Fruit fly (Drosophila melanogaster) whole organism, embryonic: ENCODE measurements around the gene Kr-h1.

Experiments used
- Bgb ChIP-seq: fragments of 200-800 bp; sonication (Bioruptor generic); IDR thresholded peaks from 2 replicates; pipeline ENCODE4 v1.3.6; 2022; ENCODE audit warnings: missing biosample characterization, missing genetic modification characterization; ENCODE audit not compliant: partially characterized antibody
- CG10267 ChIP-seq: fragments of 200-800 bp; sonication (Bioruptor generic); optimal IDR thresholded peaks from 2 replicates; lab custom pipeline; 2018; ENCODE audit warnings: missing biosample characterization, mild to moderate bottlenecking, missing genetic modification characterization, moderate library complexity
- CG12104 ChIP-seq: fragments of 200-800 bp; sonication (Bioruptor generic); optimal IDR thresholded peaks from 3 replicates; lab custom pipeline; 2016; ENCODE audit warnings: missing biosample characterization, missing genetic modification characterization
- CG12659 ChIP-seq: fragments of 200-800 bp; sonication (Bioruptor generic); optimal IDR thresholded peaks from 3 replicates; lab custom pipeline; 2017; ENCODE audit warnings: mild to moderate bottlenecking, missing biosample characterization, missing genetic modification reagents, missing genetic modification characterization
- CG13624 ChIP-seq: fragments of 200-800 bp; sonication (Bioruptor generic); optimal IDR thresholded peaks from 2 replicates; lab custom pipeline; 2016; ENCODE audit warnings: missing biosample characterization, missing genetic modification characterization
- CG13894 ChIP-seq: fragments of 200-800 bp; sonication (Bioruptor generic); optimal IDR thresholded peaks from 3 replicates; lab custom pipeline; 2018; ENCODE audit warnings: missing biosample characterization, mild to moderate bottlenecking, missing genetic modification characterization, moderate library complexity
- CG14710 ChIP-seq: fragments of 200-800 bp; sonication (Bioruptor generic); optimal IDR thresholded peaks from 3 replicates; lab custom pipeline; 2019; ENCODE audit warnings: missing biosample characterization, mild to moderate bottlenecking, missing genetic modification characterization, moderate library complexity
- CG14860 ChIP-seq: fragments of 200-800 bp; sonication (Bioruptor generic); IDR thresholded peaks from 3 replicates; pipeline ENCODE4 v1.3.6; 2022; ENCODE audit warnings: missing biosample characterization, missing genetic modification characterization; ENCODE audit not compliant: partially characterized antibody
- CG16815 ChIP-seq: fragments of 200-800 bp; sonication (Bioruptor generic); optimal IDR thresholded peaks from 3 replicates; lab custom pipeline; 2017; ENCODE audit warnings: missing biosample characterization, mild to moderate bottlenecking, missing genetic modification characterization
- CG17359 ChIP-seq: fragments of 200-800 bp; sonication (Bioruptor generic); optimal IDR thresholded peaks from 3 replicates; lab custom pipeline; 2018; ENCODE audit warnings: missing biosample characterization, mild to moderate bottlenecking, missing genetic modification characterization, moderate library complexity
- CG18262 ChIP-seq: fragments of 200-800 bp; optimal IDR thresholded peaks from 3 replicates; lab custom pipeline; 2019; ENCODE audit warnings: missing biosample characterization, mild to moderate bottlenecking, missing genetic modification characterization, moderate library complexity
- CG18599 ChIP-seq: fragments of 200-800 bp; sonication (Bioruptor generic); optimal IDR thresholded peaks from 3 replicates; lab custom pipeline; 2017; ENCODE audit warnings: missing biosample characterization, missing genetic modification characterization, mild to moderate bottlenecking, moderate library complexity, missing genetic modification reagents
- CG2116 ChIP-seq: fragments of 200-800 bp; sonication (Bioruptor generic); optimal IDR thresholded peaks from 3 replicates; lab custom pipeline; 2018; ENCODE audit warnings: missing biosample characterization, mild to moderate bottlenecking, missing genetic modification characterization
- CG31441 ChIP-seq: fragments of 200-800 bp; sonication (Bioruptor generic); IDR thresholded peaks from 2 replicates; pipeline ENCODE4 v1.3.6; 2022; ENCODE audit warnings: missing biosample characterization, missing genetic modification characterization
- CG34376 ChIP-seq: fragments of 200-800 bp; sonication (Bioruptor generic); optimal IDR thresholded peaks from 2 replicates; lab custom pipeline; 2018; ENCODE audit warnings: missing biosample characterization, mild to moderate bottlenecking, missing genetic modification characterization
- CG6683 ChIP-seq: fragments of 200-800 bp; sonication (Bioruptor generic); optimal IDR thresholded peaks from 2 replicates; lab custom pipeline; 2017; ENCODE audit warnings: missing biosample characterization, mild to moderate bottlenecking, missing genetic modification characterization, missing genetic modification reagents
- CG6765 ChIP-seq: fragments of 200-800 bp; sonication (Bioruptor generic); optimal IDR thresholded peaks from 3 replicates; lab custom pipeline; 2017; ENCODE audit warnings: missing biosample characterization, mild to moderate bottlenecking, missing genetic modification characterization
- CG8944 ChIP-seq: fragments of 200-800 bp; sonication (Bioruptor generic); optimal IDR thresholded peaks from 3 replicates; lab custom pipeline; 2016; ENCODE audit warnings: missing biosample characterization, missing genetic modification characterization
- CG9797 ChIP-seq: fragments of 200-800 bp; sonication (Bioruptor generic); optimal IDR thresholded peaks from 3 replicates; lab custom pipeline; 2018; ENCODE audit warnings: missing biosample characterization, mild to moderate bottlenecking, missing genetic modification characterization
- Dad ChIP-seq: fragments of 200-800 bp; sonication (Bioruptor generic); optimal IDR thresholded peaks from 3 replicates; lab custom pipeline; 2016; ENCODE audit warnings: missing biosample characterization, missing genetic modification characterization
- Dbx ChIP-seq: fragments of 200-800 bp; sonication (Bioruptor generic); IDR thresholded peaks from 3 replicates; pipeline ENCODE4 v1.3.6; 2022; ENCODE audit warnings: missing biosample characterization, missing genetic modification characterization
- Dll ChIP-seq: fragments of 200-800 bp; sonication (Bioruptor generic); IDR thresholded peaks from 4 replicates; pipeline ENCODE4 v1.3.6; 2022; ENCODE audit warnings: missing biosample characterization, missing genetic modification characterization; ENCODE audit not compliant: partially characterized antibody
- Fer1 ChIP-seq: fragments of 200-800 bp; sonication (Bioruptor generic); optimal IDR thresholded peaks from 2 replicates; lab custom pipeline; 2017; ENCODE audit warnings: missing biosample characterization, mild to moderate bottlenecking, missing genetic modification characterization
- GATAe ChIP-seq: fragments of 200-800 bp; sonication (Bioruptor generic); conservative IDR thresholded peaks from 2 replicates; pipeline ENCODE4 v1.3.6; 2022; ENCODE audit warnings: missing biosample characterization, missing genetic modification characterization
- Gsc ChIP-seq: fragments of 200-800 bp; sonication (Bioruptor generic); IDR thresholded peaks from 2 replicates; pipeline ENCODE4 v1.3.6; 2022; ENCODE audit warnings: missing biosample characterization, missing genetic modification characterization
- H15 ChIP-seq: fragments of 200-800 bp; sonication (Bioruptor generic); IDR thresholded peaks from 3 replicates; pipeline ENCODE4 v1.3.6; 2022; ENCODE audit warnings: missing biosample characterization, missing genetic modification characterization
- HLH3B ChIP-seq: fragments of 200-800 bp; sonication (Bioruptor generic); IDR thresholded peaks from 2 replicates; pipeline ENCODE4 v1.3.6; 2022; ENCODE audit warnings: missing biosample characterization, missing genetic modification characterization
- Hmr ChIP-seq: fragments of 200-800 bp; sonication (Bioruptor generic); optimal IDR thresholded peaks from 3 replicates; lab custom pipeline; 2017; ENCODE audit warnings: mild to moderate bottlenecking, missing biosample characterization, missing genetic modification reagents, missing genetic modification characterization
- Hr51 ChIP-seq, 2 experiments: fragments of 200-800 bp; sonication (Bioruptor generic); optimal IDR thresholded peaks; 2 replicates in 1 of 2; 3 replicates in 1 of 2; lab custom pipeline; 2016 to 2018; ENCODE audit warnings: missing biosample characterization in 2 of 2, missing genetic modification characterization in 2 of 2, mild to moderate bottlenecking in 1 of 2, moderate library complexity in 1 of 2
- MESR4 ChIP-seq: fragments of 200-800 bp; sonication (Bioruptor generic); optimal IDR thresholded peaks from 2 replicates; lab custom pipeline; 2018; ENCODE audit warnings: missing biosample characterization, mild to moderate bottlenecking, missing genetic modification characterization, moderate library complexity
- Mad ChIP-seq: fragments of 200-800 bp; sonication (Bioruptor generic); optimal IDR thresholded peaks from 2 replicates; lab custom pipeline; 2016; ENCODE audit warnings: missing biosample characterization, missing genetic modification characterization
- Scr ChIP-seq: fragments of 200-800 bp; sonication (Bioruptor generic); IDR thresholded peaks from 2 replicates; pipeline ENCODE4 v1.3.6; 2022; ENCODE audit warnings: missing biosample characterization, missing genetic modification characterization; ENCODE audit not compliant: partially characterized antibody
- Sin3A ChIP-seq: fragments of >200 bp; optimal IDR thresholded peaks from 2 replicates; lab custom pipeline; 2018
- amos ChIP-seq: fragments of 200-800 bp; sonication (Bioruptor generic); IDR thresholded peaks from 2 replicates; pipeline ENCODE4 v1.3.6; 2022; ENCODE audit warnings: missing biosample characterization, missing genetic modification characterization; ENCODE audit not compliant: partially characterized antibody
- cas ChIP-seq: fragments of 200-800 bp; sonication (Bioruptor generic); IDR thresholded peaks from 2 replicates; pipeline ENCODE4 v1.3.6; 2022; ENCODE audit warnings: missing biosample characterization, missing genetic modification characterization
- dm ChIP-seq: fragments of 200-800 bp; sonication (Bioruptor generic); optimal IDR thresholded peaks from 3 replicates; lab custom pipeline; 2016; ENCODE audit warnings: missing biosample characterization, missing genetic modification characterization
- emc ChIP-seq: fragments of 200-800 bp; sonication (Bioruptor generic); optimal IDR thresholded peaks from 2 replicates; lab custom pipeline; 2016; ENCODE audit warnings: missing biosample characterization, missing genetic modification characterization
- fd102C ChIP-seq: fragments of 200-800 bp; sonication (Bioruptor generic); optimal IDR thresholded peaks from 2 replicates; lab custom pipeline; 2018; ENCODE audit warnings: missing biosample characterization, mild to moderate bottlenecking, missing genetic modification characterization, moderate library complexity
- gfzf ChIP-seq: fragments of 200-800 bp; sonication (Bioruptor generic); optimal IDR thresholded peaks from 2 replicates; lab custom pipeline; 2016; ENCODE audit warnings: missing biosample characterization, mild to moderate bottlenecking, missing genetic modification characterization, moderate library complexity
- h ChIP-seq: fragments of >200 bp; optimal IDR thresholded peaks from 2 replicates; lab custom pipeline; 2017
- inv ChIP-seq: fragments of 200-800 bp; sonication (Bioruptor generic); IDR thresholded peaks from 2 replicates; pipeline ENCODE4 v1.3.6; 2022; ENCODE audit warnings: missing biosample characterization, missing genetic modification characterization; ENCODE audit not compliant: partially characterized antibody
- lbe ChIP-seq: fragments of 200-800 bp; sonication (Bioruptor generic); optimal IDR thresholded peaks from 2 replicates; lab custom pipeline; 2016; ENCODE audit warnings: missing biosample characterization, mild to moderate bottlenecking, missing genetic modification characterization
- mld ChIP-seq: fragments of 200-800 bp; sonication (Bioruptor generic); IDR thresholded peaks from 3 replicates; pipeline ENCODE4 v1.3.6; 2022; ENCODE audit warnings: missing biosample characterization, missing genetic modification characterization; ENCODE audit not compliant: partially characterized antibody
- org-1 ChIP-seq: fragments of 200-800 bp; sonication (Bioruptor generic); optimal IDR thresholded peaks from 2 replicates; lab custom pipeline; 2017; ENCODE audit warnings: missing biosample characterization, missing genetic modification characterization
- phol ChIP-seq: fragments of 200-800 bp; sonication (Bioruptor generic); optimal IDR thresholded peaks from 3 replicates; lab custom pipeline; 2018; ENCODE audit warnings: missing biosample characterization, mild to moderate bottlenecking, missing genetic modification characterization, moderate library complexity
- pum ChIP-seq: fragments of 200-800 bp; sonication (Bioruptor generic); optimal IDR thresholded peaks from 2 replicates; lab custom pipeline; 2016; ENCODE audit warnings: missing biosample characterization, missing genetic modification characterization
- pzg ChIP-seq: fragments of 200-800 bp; sonication (Bioruptor generic); optimal IDR thresholded peaks from 3 replicates; lab custom pipeline; 2018; ENCODE audit warnings: missing biosample characterization, mild to moderate bottlenecking, missing genetic modification characterization, moderate library complexity
- tx ChIP-seq: fragments of 200-800 bp; sonication (Bioruptor generic); optimal IDR thresholded peaks from 2 replicates; lab custom pipeline; 2016; ENCODE audit warnings: missing biosample characterization, missing genetic modification characterization
- zen2 ChIP-seq: fragments of 200-800 bp; sonication (Bioruptor generic); IDR thresholded peaks from 3 replicates; pipeline ENCODE4 v1.3.6; 2022; ENCODE audit warnings: missing biosample characterization, missing genetic modification characterization; ENCODE audit not compliant: partially characterized antibody

The Kr-h1 gene

dm6 chr2L:6068544-6069251 lies 13.7 kb upstream of the Kr-h1 start, which contains the start of the genes CG9150 and Pfdn1:
TSS of gene CG9150 (minus strand) at chr2L:6068594.
TSS of gene Pfdn1 (plus strand) at chr2L:6069079.
- TF ChIP-seq CG6683 (GFP tag; lab: Kevin White, UChicago) = no peak
- peak; percentile 45 for TF ChIP-seq CG14710 (tag; lab: Kevin White, UChicago)
- peak; percentile 89 for TF ChIP-seq Dll (GFP tag; lab: Robert Waterston, UW)
- TF ChIP-seq org-1 (GFP tag; lab: Kevin White, UChicago) = no peak
- no peak for TF ChIP-seq Dad (GFP tag; lab: Kevin White, UChicago)
- TF ChIP-seq pum (GFP tag; lab: Kevin White, UChicago) = no peak
- no peak for TF ChIP-seq CG8944
- peak; percentile 92 for TF ChIP-seq amos (GFP tag; lab: Robert Waterston, UW)
- no peak for TF ChIP-seq fd102C (GFP tag; lab: Kevin White, UChicago)
- TF ChIP-seq GATAe (GFP tag; lab: Robert Waterston, UW) = no peak
- no peak for TF ChIP-seq cas (GFP tag; lab: Robert Waterston, UW)
- TF ChIP-seq CG18599 (GFP tag; lab: Kevin White, UChicago) = no peak
- peak; percentile 80 for TF ChIP-seq inv (GFP tag; lab: Robert Waterston, UW)
- peak; percentile 34 for TF ChIP-seq tx
- no peak for TF ChIP-seq CG34376 (GFP tag; lab: Kevin White, UChicago)
- TF ChIP-seq h (lab: Kevin White, UChicago) = no peak
- TF ChIP-seq CG13894 = no peak
- peak; percentile 94 for TF ChIP-seq Bgb (GFP tag; lab: Robert Waterston, UW)
- TF ChIP-seq Hr51 (GFP tag; optimal IDR thresholded peaks at IDR 0.05; lab: Kevin White, UChicago) = no peak
- no peak for TF ChIP-seq CG12104 (GFP tag; lab: Kevin White, UChicago)
- TF ChIP-seq CG6765 (GFP tag; lab: Kevin White, UChicago) = no peak
- peak; percentile 87 for TF ChIP-seq CG14860
- no peak for TF ChIP-seq Hmr (GFP tag; lab: Kevin White, UChicago)
- TF ChIP-seq pzg = peak; percentile 69
- TF ChIP-seq H15 = no peak
- peak; percentile 65; the same call in 2 of the 3 replicates for TF ChIP-seq mld (GFP tag; lab: Robert Waterston, UW)
- no peak for TF ChIP-seq emc (GFP tag; lab: Kevin White, UChicago)
- peak; percentile 21 for TF ChIP-seq CG10267
- peak; percentile 12 for TF ChIP-seq CG9797 (GFP tag; lab: Kevin White, UChicago)
- TF ChIP-seq Fer1 = peak; percentile 30
- peak; percentile 90 for TF ChIP-seq Scr (GFP tag; lab: Robert Waterston, UW)
- TF ChIP-seq Mad (GFP tag; lab: Kevin White, UChicago) = no peak
- TF ChIP-seq lbe = peak; percentile 50
- TF ChIP-seq CG17359 (tag; lab: Kevin White, UChicago) = no peak
- TF ChIP-seq CG12659 (GFP tag; lab: Kevin White, UChicago) = peak; percentile 6
- peak; percentile 17 for TF ChIP-seq gfzf
- no peak for TF ChIP-seq CG18262 (tag; lab: Kevin White, UChicago)
- TF ChIP-seq phol = peak; percentile 18
- TF ChIP-seq zen2 (GFP tag; lab: Robert Waterston, UW) = peak; percentile 80
- peak; percentile 62 for TF ChIP-seq MESR4 (GFP tag; lab: Kevin White, UChicago)
- TF ChIP-seq CG16815 (GFP tag; lab: Kevin White, UChicago) = no peak
- TF ChIP-seq dm = peak; percentile 50
- peak; percentile 18 for TF ChIP-seq Sin3A (lab: Kevin White, UChicago)
- TF ChIP-seq CG2116 = peak; percentile 88
- peak; percentile 29 for TF ChIP-seq CG13624
- no peak for TF ChIP-seq HLH3B (GFP tag; lab: Robert Waterston, UW)
- TF ChIP-seq Gsc = no peak
- peak; percentile 36; the same call in 2 of the 3 replicates for TF ChIP-seq Dbx (GFP tag; lab: Robert Waterston, UW)
- TF ChIP-seq CG31441 = no peak
